Worm (Caenorhabditis elegans): ENCODE data around the gene F59A2.5.

DNA sequence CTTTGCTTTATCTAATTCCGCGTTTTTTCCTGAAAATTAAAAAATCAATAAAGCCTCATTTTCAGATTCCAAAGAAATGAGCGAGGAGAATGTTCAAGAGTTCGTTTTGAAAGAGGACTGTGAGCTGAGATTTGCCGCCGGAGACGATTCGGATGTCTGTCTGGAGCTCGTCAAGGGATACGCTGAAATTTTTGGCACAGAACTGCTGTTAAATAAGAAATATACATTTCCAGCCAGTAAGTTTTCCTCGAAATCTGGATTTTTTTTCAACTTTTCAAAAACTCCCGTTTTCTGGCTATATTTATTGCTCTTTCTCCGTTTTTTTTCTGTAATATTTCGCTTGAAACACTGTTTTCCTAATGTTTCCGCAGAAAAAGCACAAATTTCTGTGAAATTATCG is 7.0 kb upstream of the F59A2.5 start, which contains the start of gene clpf-1:
- TF ChIP-seq nhr-76 (tag; optimal IDR thresholded peaks at IDR 0.05) = no peak
- no peak for TF ChIP-seq lsy-2 (tag; optimal IDR thresholded peaks at IDR 0.05)
- no peak for TF ChIP-seq nhr-237 (tag; optimal IDR thresholded peaks at IDR 0.05)
- TF ChIP-seq pha-4 (tag; optimal IDR thresholded peaks at IDR 0.05) = no peak
- TF ChIP-seq ceh-39 (tag; optimal IDR thresholded peaks at IDR 0.05) = no peak
- no peak for TF ChIP-seq lin-13 (tag; optimal IDR thresholded peaks at IDR 0.05)
